Fruit fly (Drosophila melanogaster) whole organism, embryonic: Measurements from ENCODE around the gene CG7320.

Experiments used
- CG31365 ChIP-seq: fragments of 200-800 bp; sonication (Bioruptor generic); optimal IDR thresholded peaks from 2 replicates; lab custom pipeline; 2018; ENCODE audit warnings: missing biosample characterization, mild to moderate bottlenecking, missing genetic modification characterization
- CG5953 ChIP-seq: fragments of 200-800 bp; sonication (Bioruptor generic); IDR thresholded peaks from 2 replicates; pipeline ENCODE4 v1.3.6; 2022; ENCODE audit warnings: missing biosample characterization, missing genetic modification characterization
- CG6683 ChIP-seq: fragments of 200-800 bp; sonication (Bioruptor generic); optimal IDR thresholded peaks from 2 replicates; lab custom pipeline; 2017; ENCODE audit warnings: missing biosample characterization, mild to moderate bottlenecking, missing genetic modification characterization, missing genetic modification reagents
- CG9932 ChIP-seq: fragments of 200-800 bp; sonication (Bioruptor generic); IDR thresholded peaks from 2 replicates; pipeline ENCODE4 v1.3.6; 2022; ENCODE audit warnings: missing biosample characterization, missing genetic modification characterization
- Ets97D ChIP-seq: fragments of 200-800 bp; sonication (Bioruptor generic); optimal IDR thresholded peaks from 3 replicates; lab custom pipeline; 2016; ENCODE audit warnings: missing biosample characterization, missing genetic modification characterization
- chinmo ChIP-seq: fragments of 200-800 bp; sonication (Bioruptor generic); IDR thresholded peaks from 4 replicates; pipeline ENCODE4 v1.3.6; 2022; ENCODE audit warnings: missing biosample characterization, missing genetic modification characterization; ENCODE audit not compliant: partially characterized antibody
- dmrt99B ChIP-seq: fragments of 200-800 bp; sonication (Bioruptor generic); optimal IDR thresholded peaks from 2 replicates; lab custom pipeline; 2018; ENCODE audit warnings: missing biosample characterization, mild to moderate bottlenecking, missing genetic modification characterization, moderate library complexity

- TF ChIP-seq CG6683 (GFP tag; lab: Kevin White, UChicago) (no peak), Ets97D (no peak), chinmo (no peak), CG31365 (tag; lab: Kevin White, UChicago) (no peak), dmrt99B (tag; lab: Kevin White, UChicago) (no peak), CG9932 (GFP tag; lab: Robert Waterston, UW) (no peak), CG5953 (GFP tag; lab: Robert Waterston, UW) (no peak)
Observed at dm6 chr3L:18188473-18189087, 12.7 kb upstream of the CG7320 start.
